Worm (Caenorhabditis elegans) whole organism, L4 larva: Measurements from ENCODE around the gene F09A5.3.

ENCODE experiments used
- ceh-82 ChIP-seq: sonication (generic microtip); optimal IDR thresholded peaks from 2 replicates; lab custom pipeline; 2017; ENCODE audit warnings: missing biosample characterization, missing genetic modification characterization
- fos-1 ChIP-seq: fragments of 150-350 bp; optimal IDR thresholded peaks from 2 replicates; lab custom pipeline; 2014; ENCODE audit warnings: missing biosample characterization, missing genetic modification characterization
- unc-39 ChIP-seq: sonication (generic microtip); optimal IDR thresholded peaks from 2 replicates; lab custom pipeline; 2017; ENCODE audit warnings: missing biosample characterization, missing genetic modification characterization

- TF ChIP-seq fos-1 (no peak), ceh-82 (tag; lab: Kevin White, UChicago) (no peak), unc-39 (tag; lab: Kevin White, UChicago) (no peak)
Observed at ce11 chrX:13182012-13182411, 40.6 kb downstream of the F09A5.3 start.
